Worm (Caenorhabditis elegans) whole organism, L1 larva: Measurements from ENCODE around the gene glr-8.

Source experiments
- C04F5.9 ChIP-seq: sonication (generic microtip); optimal IDR thresholded peaks from 2 replicates; lab custom pipeline; 2016; ENCODE audit warnings: missing genetic modification characterization, missing compliant biosample characterization
- aha-1 ChIP-seq: fragments of 150-350 bp; optimal IDR thresholded peaks from 2 replicates; lab custom pipeline; 2014; ENCODE audit warnings: missing biosample characterization, missing genetic modification characterization
- alr-1 ChIP-seq: fragments of 200-800 bp; sonication (Bioruptor generic); optimal IDR thresholded peaks from 2 replicates; lab custom pipeline; 2018; ENCODE audit warnings: borderline replicate concordance, mild to moderate bottlenecking, missing genetic modification characterization, missing compliant biosample characterization
- aly-2 ChIP-seq: fragments of 150-350 bp; optimal IDR thresholded peaks from 2 replicates; lab custom pipeline; 2014; ENCODE audit warnings: missing biosample characterization, missing genetic modification characterization
- dsc-1 ChIP-seq: sonication (generic microtip); optimal IDR thresholded peaks from 2 replicates; lab custom pipeline; 2016; ENCODE audit warnings: mild to moderate bottlenecking, missing genetic modification characterization, missing compliant biosample characterization
- efl-1 ChIP-seq, 4 experiments: fragments of 150-350 bp; optimal IDR thresholded peaks in 3 of 4; peaks in 1 of 4; 1 replicate in 1 of 4; 2 replicates in 3 of 4; lab custom pipeline; 2014; ENCODE audit warnings: missing biosample characterization in 2 of 4, missing genetic modification characterization in 2 of 4, missing genetic modification reagents in 2 of 4
- elt-2 ChIP-seq: sonication (generic microtip); optimal IDR thresholded peaks from 2 replicates; lab custom pipeline; 2016; ENCODE audit warnings: missing genetic modification characterization, mild to moderate bottlenecking, inconsistent platforms, missing compliant biosample characterization, missing genetic modification reagents
- ets-5 ChIP-seq: fragments of 200-800 bp; sonication (Bioruptor generic); IDR thresholded peaks from 2 replicates; pipeline ENCODE4 v1.3.6; 2022; ENCODE audit warnings: missing genetic modification characterization, missing compliant biosample characterization
- fkh-8 ChIP-seq: sonication (generic microtip); optimal IDR thresholded peaks from 2 replicates; lab custom pipeline; 2016; ENCODE audit warnings: mild to moderate bottlenecking, missing genetic modification characterization, missing compliant biosample characterization
- hlh-17 ChIP-seq: fragments of 200-800 bp; sonication (Bioruptor generic); optimal IDR thresholded peaks from 2 replicates; lab custom pipeline; 2018; ENCODE audit warnings: missing genetic modification characterization, mild to moderate bottlenecking, missing compliant biosample characterization, moderate library complexity, borderline replicate concordance
- lin-14 ChIP-seq: fragments of 200-800 bp; sonication (Bioruptor generic); optimal IDR thresholded peaks from 2 replicates; lab custom pipeline; 2018; ENCODE audit warnings: mild to moderate bottlenecking, missing genetic modification characterization, moderate library complexity, missing compliant biosample characterization
- lin-15B ChIP-seq: fragments of 150-350 bp; sonication (generic microtip); optimal IDR thresholded peaks from 3 replicates; lab custom pipeline; 2014; ENCODE audit warnings: missing biosample characterization, missing genetic modification characterization
- lin-39 ChIP-seq: fragments of 150-350 bp; optimal IDR thresholded peaks from 2 replicates; lab custom pipeline; 2014; ENCODE audit warnings: missing biosample characterization, missing genetic modification reagents, missing genetic modification characterization
- lsy-2 ChIP-seq, 2 experiments: fragments of 150-350 bp; optimal IDR thresholded peaks; 2 replicates each; lab custom pipeline; 2014; ENCODE audit warnings: missing biosample characterization in 2 of 2, missing genetic modification characterization in 2 of 2
- mab-9 ChIP-seq: fragments of 200-800 bp; sonication (Bioruptor generic); IDR thresholded peaks from 2 replicates; pipeline ENCODE4 v1.3.6; 2022; ENCODE audit warnings: missing genetic modification reagents, missing genetic modification characterization, missing compliant biosample characterization
- mep-1 ChIP-seq: fragments of 150-350 bp; optimal IDR thresholded peaks from 2 replicates; lab custom pipeline; 2014; ENCODE audit warnings: missing biosample characterization, missing genetic modification characterization
- nhr-11 ChIP-seq: fragments of 150-350 bp; optimal IDR thresholded peaks from 2 replicates; lab custom pipeline; 2014; ENCODE audit warnings: missing biosample characterization, missing genetic modification characterization
- nhr-12 ChIP-seq: sonication (generic microtip); optimal IDR thresholded peaks from 2 replicates; lab custom pipeline; 2017; ENCODE audit warnings: missing biosample characterization, missing genetic modification characterization
- nhr-47 ChIP-seq: sonication (generic microtip); optimal IDR thresholded peaks from 2 replicates; lab custom pipeline; 2016; ENCODE audit warnings: mild to moderate bottlenecking, missing genetic modification characterization, moderate library complexity, missing compliant biosample characterization
- nhr-71 ChIP-seq: sonication (generic microtip); optimal IDR thresholded peaks from 2 replicates; lab custom pipeline; 2016; ENCODE audit warnings: mild to moderate bottlenecking, missing genetic modification characterization, moderate library complexity, missing compliant biosample characterization
- nhr-84 ChIP-seq: sonication (generic microtip); optimal IDR thresholded peaks from 2 replicates; lab custom pipeline; 2017; ENCODE audit warnings: missing biosample characterization, missing genetic modification characterization
- nhr-85 ChIP-seq: sonication (generic microtip); peaks from one replicate; lab custom pipeline; 2016; ENCODE audit warnings: missing genetic modification characterization, inconsistent platforms, missing compliant biosample characterization
- nhr-90 ChIP-seq: sonication (generic microtip); optimal IDR thresholded peaks from 2 replicates; lab custom pipeline; 2016; ENCODE audit warnings: mild to moderate bottlenecking, missing genetic modification characterization, missing compliant biosample characterization; ENCODE audit not compliant: poor library complexity
- pax-3 ChIP-seq: fragments of 200-800 bp; sonication (Bioruptor generic); optimal IDR thresholded peaks from 2 replicates; lab custom pipeline; 2018; ENCODE audit warnings: mild to moderate bottlenecking, missing genetic modification characterization, moderate library complexity, missing compliant biosample characterization
- snpc-4 ChIP-seq: fragments of 150-350 bp; optimal IDR thresholded peaks from 2 replicates; lab custom pipeline; 2014; ENCODE audit warnings: missing biosample characterization, missing genetic modification characterization
- sox-4 ChIP-seq: sonication (generic microtip); optimal IDR thresholded peaks from 2 replicates; lab custom pipeline; 2016; ENCODE audit warnings: missing genetic modification characterization, missing compliant biosample characterization
- sptf-1 ChIP-seq: fragments of 150-350 bp; optimal IDR thresholded peaks from 2 replicates; lab custom pipeline; 2014; ENCODE audit warnings: missing biosample characterization, missing genetic modification characterization
- sup-37 ChIP-seq: fragments of 200-800 bp; sonication (Bioruptor generic); optimal IDR thresholded peaks from 2 replicates; lab custom pipeline; 2018; ENCODE audit warnings: mild to moderate bottlenecking, missing genetic modification characterization, missing compliant biosample characterization
- swsn-7 ChIP-seq: sonication (generic microtip); optimal IDR thresholded peaks from 2 replicates; lab custom pipeline; 2016; ENCODE audit warnings: missing genetic modification characterization, missing compliant biosample characterization
- tbx-2 ChIP-seq: sonication (generic microtip); optimal IDR thresholded peaks from 2 replicates; lab custom pipeline; 2016; ENCODE audit warnings: missing genetic modification characterization, missing compliant biosample characterization
- unc-130 ChIP-seq: fragments of 150-350 bp; optimal IDR thresholded peaks from 2 replicates; lab custom pipeline; 2017; ENCODE audit warnings: missing biosample characterization, missing genetic modification characterization, inconsistent platforms
- unc-30 ChIP-seq: sonication (generic microtip); optimal IDR thresholded peaks from 2 replicates; lab custom pipeline; 2017; ENCODE audit warnings: missing biosample characterization, missing genetic modification characterization
- unc-98 ChIP-seq: fragments of 200-800 bp; sonication (Bioruptor generic); IDR thresholded peaks from 2 replicates; pipeline ENCODE4 v1.3.6; 2022; ENCODE audit warnings: missing genetic modification characterization, missing compliant biosample characterization
- vab-15 ChIP-seq: sonication (generic microtip); optimal IDR thresholded peaks from 2 replicates; lab custom pipeline; 2017; ENCODE audit warnings: missing genotype, mild to moderate bottlenecking, missing genetic modification characterization, missing compliant biosample characterization

glr-8 gene

ce11 chrX:6531896-6532295 lies 26.1 kb downstream of the glr-8 start:
- TF ChIP-seq aly-2 (tag; lab: Kevin White, UChicago) (no peak), nhr-84 (tag; lab: Kevin White, UChicago) (no peak), aha-1 (no peak), nhr-71 (tag; lab: Kevin White, UChicago) (peak; percentile 46), sptf-1 (tag; lab: Kevin White, UChicago) (no peak), nhr-11 (tag; lab: Kevin White, UChicago) (no peak)

ce11 chrX:6533038-6533437 lies 27.3 kb downstream of the glr-8 start:
- no peak for TF ChIP-seq ets-5 (GFP tag; lab: Robert Waterston, UW)
- TF ChIP-seq sup-37 (GFP tag; lab: Kevin White, UChicago), result no peak
- TF ChIP-seq lin-39 (tag; lab: Kevin White, UChicago), result no peak
- TF ChIP-seq nhr-85 (tag; lab: Kevin White, UChicago), result no peak
- no peak for TF ChIP-seq unc-30 (tag; lab: Kevin White, UChicago)
- TF ChIP-seq nhr-71 (tag; lab: Kevin White, UChicago), result no peak
- TF ChIP-seq, all 84 proteins: peak for 0

DNA sequence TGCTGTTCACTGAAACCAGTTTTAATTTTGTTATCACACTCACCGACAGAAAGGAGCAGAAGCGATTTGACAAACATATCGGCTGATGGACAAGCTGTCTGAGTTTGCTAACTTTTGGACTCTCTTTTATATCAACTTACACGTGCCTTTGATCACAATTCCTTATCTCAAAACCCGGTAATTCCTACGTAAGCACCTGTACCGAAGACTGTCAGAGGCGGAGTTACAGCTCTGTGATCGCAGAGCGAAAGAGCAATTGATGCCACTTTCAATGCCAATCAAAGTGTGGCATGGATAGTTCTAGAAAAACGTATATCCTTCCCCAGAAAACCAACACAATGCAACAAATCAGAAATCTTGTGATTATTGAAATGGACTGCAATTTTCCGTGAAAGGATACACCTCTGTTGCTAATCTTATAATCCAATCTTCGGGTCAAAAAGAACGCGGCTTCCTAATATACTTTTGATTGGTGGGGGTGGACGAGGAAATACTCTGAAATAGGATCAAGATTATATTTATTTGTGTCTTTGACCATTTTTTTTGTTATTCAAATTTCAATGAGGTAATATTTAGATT lies 31.0 kb downstream of the glr-8 start, which contains the start of gene ilys-5:
Gene ilys-5, minus strand, starts transcription at position 140 of the 579 bp plus-strand sequence.
- TF ChIP-seq dsc-1 (tag; lab: Kevin White, UChicago), result peak; percentile 96
- TF ChIP-seq nhr-71 (tag; lab: Kevin White, UChicago), result peak; percentile 4
- no peak for TF ChIP-seq lin-39 (tag; lab: Kevin White, UChicago)
- TF ChIP-seq pax-3 (tag; lab: Kevin White, UChicago), result peak; percentile 57
- TF ChIP-seq unc-130 (tag; lab: Kevin White, UChicago), result no peak
- no peak for TF ChIP-seq mab-9
- TF ChIP-seq fkh-8 (tag; lab: Kevin White, UChicago), result peak; percentile 54
- no peak for TF ChIP-seq unc-98
- peak; percentile 23 for TF ChIP-seq nhr-47 (tag; lab: Kevin White, UChicago)
- no peak for TF ChIP-seq nhr-12 (tag; lab: Kevin White, UChicago)
- no peak for TF ChIP-seq alr-1 (tag; lab: Kevin White, UChicago)
- peak; percentile 39 for TF ChIP-seq sox-4 (tag; lab: Kevin White, UChicago)
- TF ChIP-seq elt-2 (tag; lab: Kevin White, UChicago), result peak; percentile 71
- TF ChIP-seq efl-1 (optimal IDR thresholded peaks at IDR 0.05; lab: Kevin White, UChicago), result no peak
- TF ChIP-seq efl-1 (GFP tag; optimal IDR thresholded peaks at IDR 0.05 in 1 of 2; lab: Kevin White, UChicago), result no peak
- no peak for TF ChIP-seq snpc-4 (tag; lab: Kevin White, UChicago)

ce11 chrX:6538068-6538467 lies 32.3 kb downstream of the glr-8 start:
- TF ChIP-seq hlh-17 (GFP tag; lab: Kevin White, UChicago), result no peak
- TF ChIP-seq elt-2 (tag; lab: Kevin White, UChicago), result peak; percentile 80

ce11 chrX:6542692-6543091 lies 36.9 kb downstream of the glr-8 start, which contains the start of gene T14E8.2:
Gene T14E8.2, plus strand, starts transcription at chrX:6542992.
- TF ChIP-seq lin-14 (GFP tag; lab: Kevin White, UChicago) (no peak), mep-1 (no peak), nhr-90 (no peak), swsn-7 (tag; lab: Kevin White, UChicago) (no peak)

DNA sequence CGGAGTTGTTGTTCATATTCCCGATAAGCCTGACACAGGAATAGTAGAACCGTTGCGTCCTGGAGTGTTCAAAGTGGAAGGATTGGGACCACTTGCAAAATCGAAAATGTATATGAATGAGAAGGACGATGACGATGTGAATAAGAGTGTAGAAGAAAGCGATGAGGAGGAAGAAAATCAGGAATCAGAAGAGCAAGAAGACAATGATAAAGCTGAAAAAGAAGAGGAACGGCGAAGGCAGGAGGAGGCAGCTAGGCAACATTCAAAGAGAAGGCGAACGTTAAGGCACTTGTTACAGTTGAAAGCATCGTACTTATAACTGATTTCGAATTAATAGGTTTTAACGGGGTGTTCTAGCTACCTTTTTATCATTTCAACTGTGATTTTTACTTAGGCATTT lies 37.9 kb downstream of the glr-8 start:
- TF ChIP-seq vab-15 (tag; lab: Kevin White, UChicago) (no peak), elt-2 (tag; lab: Kevin White, UChicago) (no peak), lsy-2 (tag; optimal IDR thresholded peaks at IDR 0.05; lab: Kevin White, UChicago) (no peak), lin-15B (tag; lab: Kevin White, UChicago) (no peak), C04F5.9 (tag; lab: Kevin White, UChicago) (no peak), tbx-2 (no peak)
